Fruit fly (Drosophila melanogaster): ENCODE measurements around the gene CG7953.

dm6 chr2L:13805170-13805569 lies 42.6 kb upstream of the CG7953 start:
- no peak for TF ChIP-seq CG33017 (tag; optimal IDR thresholded peaks at IDR 0.05)
- TF ChIP-seq cnc (optimal IDR thresholded peaks at IDR 0.05): no peak
- TF ChIP-seq CG5204 (GFP tag; optimal IDR thresholded peaks at IDR 0.05): no peak
